Worm (Caenorhabditis elegans) whole organism, mixed stage, embryonic: ENCODE measurements around the gene Y6G8.14.

ENCODE experiments used
- M03D4.4 ChIP-seq: sonication (generic microtip); optimal IDR thresholded peaks from 2 replicates; lab custom pipeline; 2017; ENCODE audit warnings: mild to moderate bottlenecking, missing genetic modification characterization, missing compliant biosample characterization
- bed-3 ChIP-seq: fragments of 200-800 bp; sonication (Bioruptor generic); optimal IDR thresholded peaks from 3 replicates; lab custom pipeline; 2018; ENCODE audit warnings: mild to moderate bottlenecking, missing genetic modification characterization, moderate library complexity, missing compliant biosample characterization
- ceh-39 ChIP-seq: fragments of 150-350 bp; optimal IDR thresholded peaks from 2 replicates; lab custom pipeline; 2014; ENCODE audit warnings: missing biosample characterization, missing genetic modification characterization
- ceh-43 ChIP-seq: fragments of 200-800 bp; sonication (Bioruptor generic); optimal IDR thresholded peaks from 2 replicates; lab custom pipeline; 2018; ENCODE audit warnings: mild to moderate bottlenecking, missing genetic modification characterization, moderate library complexity, missing compliant biosample characterization
- ceh-83 ChIP-seq: fragments of 200-800 bp; sonication (Bioruptor generic); optimal IDR thresholded peaks from 2 replicates; lab custom pipeline; 2018; ENCODE audit warnings: mild to moderate bottlenecking, missing genetic modification characterization, missing compliant biosample characterization
- drap-1 ChIP-seq: fragments of 200-800 bp; sonication (Bioruptor generic); optimal IDR thresholded peaks from 3 replicates; lab custom pipeline; 2018; ENCODE audit warnings: mild to moderate bottlenecking, missing genetic modification characterization, missing compliant biosample characterization
- elt-1 ChIP-seq: sonication (generic microtip); optimal IDR thresholded peaks from 2 replicates; lab custom pipeline; 2017; ENCODE audit warnings: missing genetic modification characterization, mild to moderate bottlenecking, missing compliant biosample characterization, antibody characterized with exemption, moderate library complexity, borderline replicate concordance; ENCODE audit not compliant: insufficient read depth
- flh-1 ChIP-seq: fragments of 200-800 bp; sonication (Bioruptor generic); optimal IDR thresholded peaks from 2 replicates; lab custom pipeline; 2018; ENCODE audit warnings: mild to moderate bottlenecking, missing genetic modification characterization, moderate library complexity, missing compliant biosample characterization
- ham-2 ChIP-seq: fragments of 200-800 bp; sonication (Bioruptor generic); optimal IDR thresholded peaks from 2 replicates; lab custom pipeline; 2018; ENCODE audit warnings: mild to moderate bottlenecking, missing genetic modification characterization, missing compliant biosample characterization
- hlh-1 ChIP-seq: fragments of 150-350 bp; optimal IDR thresholded peaks from 2 replicates; lab custom pipeline; 2014; ENCODE audit warnings: missing biosample characterization, missing genetic modification reagents, missing genetic modification characterization
- lin-32 ChIP-seq: fragments of 200-800 bp; sonication (Bioruptor generic); optimal IDR thresholded peaks from 2 replicates; lab custom pipeline; 2018; ENCODE audit warnings: mild to moderate bottlenecking, missing genetic modification characterization, missing compliant biosample characterization
- mab-5 ChIP-seq: fragments of 150-350 bp; optimal IDR thresholded peaks from 2 replicates; lab custom pipeline; 2014; ENCODE audit warnings: missing biosample characterization, missing genetic modification characterization
- mep-1 ChIP-seq: fragments of 150-350 bp; optimal IDR thresholded peaks from 2 replicates; lab custom pipeline; 2017; ENCODE audit warnings: missing biosample characterization, missing genetic modification reagents, missing genetic modification characterization, inconsistent platforms
- nhr-12 ChIP-seq: fragments of 150-350 bp; optimal IDR thresholded peaks from 2 replicates; lab custom pipeline; 2014; ENCODE audit warnings: missing biosample characterization, missing genetic modification characterization
- nhr-2 ChIP-seq: fragments of 150-350 bp; optimal IDR thresholded peaks from 2 replicates; lab custom pipeline; 2014; ENCODE audit warnings: missing biosample characterization, missing genetic modification characterization
- nhr-237 ChIP-seq: fragments of 150-350 bp; optimal IDR thresholded peaks from 2 replicates; lab custom pipeline; 2014; ENCODE audit warnings: missing biosample characterization, missing genetic modification characterization
- nhr-28 ChIP-seq: fragments of 150-350 bp; optimal IDR thresholded peaks from 2 replicates; lab custom pipeline; 2014; ENCODE audit warnings: missing biosample characterization, missing genetic modification characterization
- nhr-76 ChIP-seq: sonication (generic microtip); optimal IDR thresholded peaks from 2 replicates; lab custom pipeline; 2017; ENCODE audit warnings: missing biosample characterization, missing genetic modification characterization
- snpc-4 ChIP-seq: fragments of 150-350 bp; optimal IDR thresholded peaks from 2 replicates; lab custom pipeline; 2014; ENCODE audit warnings: missing biosample characterization, missing genetic modification characterization
- sptf-1 ChIP-seq: sonication (generic microtip); optimal IDR thresholded peaks from 2 replicates; lab custom pipeline; 2017; ENCODE audit warnings: mild to moderate bottlenecking, missing genetic modification characterization, moderate library complexity, missing compliant biosample characterization
- tbx-8 ChIP-seq: fragments of 200-800 bp; sonication (Bioruptor generic); optimal IDR thresholded peaks from 2 replicates; lab custom pipeline; 2018; ENCODE audit warnings: mild to moderate bottlenecking, missing genetic modification characterization, moderate library complexity, missing compliant biosample characterization
- unc-120 ChIP-seq: sonication (generic microtip); optimal IDR thresholded peaks from 2 replicates; lab custom pipeline; 2017; ENCODE audit warnings: missing genetic modification characterization, missing compliant biosample characterization; ENCODE audit not compliant: poor library complexity, severe bottlenecking
- unc-39 ChIP-seq: fragments of 150-350 bp; optimal IDR thresholded peaks from 2 replicates; lab custom pipeline; 2014; ENCODE audit warnings: missing biosample characterization, missing genetic modification characterization
- unc-62 ChIP-seq: fragments of 150-350 bp; optimal IDR thresholded peaks from 2 replicates; lab custom pipeline; 2014; ENCODE audit warnings: missing biosample characterization, missing genetic modification reagents, missing genetic modification characterization
- ztf-11 ChIP-seq: fragments of 150-350 bp; optimal IDR thresholded peaks from 2 replicates; lab custom pipeline; 2014; ENCODE audit warnings: missing biosample characterization, missing genetic modification characterization

Y6G8.14 gene

ce11 chrV:17650427-17650826, 36.3 kb upstream of the Y6G8.14 start, which contains the start of gene fbxa-192:
TSS of gene fbxa-192 (minus strand) at chrV:17650527.
- TF ChIP-seq unc-120 (no peak), nhr-237 (tag; lab: Kevin White, UChicago) (no peak), snpc-4 (tag; lab: Kevin White, UChicago) (no peak), mep-1 (tag; lab: Kevin White, UChicago) (no peak), mab-5 (tag; lab: Kevin White, UChicago) (no peak), unc-62 (GFP tag; lab: Kevin White, UChicago) (no peak), elt-1 (tag; lab: Kevin White, UChicago) (no peak), tbx-8 (GFP tag; lab: Kevin White, UChicago) (no peak), flh-1 (GFP tag; lab: Kevin White, UChicago) (no peak), nhr-2 (tag; lab: Kevin White, UChicago) (no peak), unc-39 (tag; lab: Kevin White, UChicago) (no peak), ham-2 (GFP tag; lab: Kevin White, UChicago) (no peak), sptf-1 (tag; lab: Kevin White, UChicago) (no peak), lin-32 (no peak), ceh-83 (GFP tag; lab: Kevin White, UChicago) (no peak), bed-3 (GFP tag; lab: Kevin White, UChicago) (no peak), nhr-28 (tag; lab: Kevin White, UChicago) (no peak)

- no peak for TF ChIP-seq nhr-12 (tag; lab: Kevin White, UChicago)
- no peak for TF ChIP-seq unc-62 (GFP tag; lab: Kevin White, UChicago)
- TF ChIP-seq nhr-237 (tag; lab: Kevin White, UChicago): no peak
- TF ChIP-seq unc-120: no peak
- TF ChIP-seq M03D4.4 (tag; lab: Kevin White, UChicago): no peak
- TF ChIP-seq lin-32: no peak
Measured at ce11 chrV:17628566-17628965, 14.4 kb upstream of the Y6G8.14 start, which contains the start of gene F57G4.10. TSS of gene F57G4.10 (plus strand) at chrV:17628866.

- no peak for TF ChIP-seq snpc-4 (tag; lab: Kevin White, UChicago)
- TF ChIP-seq tbx-8 (GFP tag; lab: Kevin White, UChicago): no peak
- no peak for TF ChIP-seq M03D4.4 (tag; lab: Kevin White, UChicago)
- no peak for TF ChIP-seq nhr-2 (tag; lab: Kevin White, UChicago)
- no peak for TF ChIP-seq ceh-83 (GFP tag; lab: Kevin White, UChicago)
- TF ChIP-seq drap-1 (GFP tag; lab: Kevin White, UChicago): no peak
- TF ChIP-seq unc-120: no peak
- no peak for TF ChIP-seq ztf-11 (tag; lab: Kevin White, UChicago)
- no peak for TF ChIP-seq nhr-237 (tag; lab: Kevin White, UChicago)
- no peak for TF ChIP-seq nhr-76
Measured at ce11 chrV:17624906-17625305, 10.8 kb upstream of the Y6G8.14 start, which contains the start of gene F57G4.11. TSS of gene F57G4.11 (plus strand) at chrV:17625206.

ce11 chrV:17623230-17623629, 9.1 kb upstream of the Y6G8.14 start, which contains the start of gene F57G4.1:
TSS of gene F57G4.1 (plus strand) at chrV:17623530.
- TF ChIP-seq nhr-76 (no peak), ceh-43 (no peak), nhr-12 (tag; lab: Kevin White, UChicago) (no peak), elt-1 (tag; lab: Kevin White, UChicago) (no peak)

ce11 chrV:17620266-17620665, 6.1 kb upstream of the Y6G8.14 start, which contains the start of gene Y6G8.8:
TSS of gene Y6G8.8 (plus strand) at chrV:17620566.
- TF ChIP-seq mab-5 (tag; lab: Kevin White, UChicago): no peak

ce11 chrV:17616807-17617206, 2.7 kb upstream of the Y6G8.14 start, which contains the start of gene Y6G8.6:
TSS of gene Y6G8.6 (minus strand) at chrV:17616904.
- TF ChIP-seq M03D4.4 (tag; lab: Kevin White, UChicago): no peak
- no peak for TF ChIP-seq snpc-4 (tag; lab: Kevin White, UChicago)
- TF ChIP-seq mab-5 (tag; lab: Kevin White, UChicago): no peak
- TF ChIP-seq hlh-1 (tag; lab: Kevin White, UChicago): no peak
- TF ChIP-seq flh-1 (GFP tag; lab: Kevin White, UChicago): no peak
- TF ChIP-seq tbx-8 (GFP tag; lab: Kevin White, UChicago): no peak
- no peak for TF ChIP-seq ceh-83 (GFP tag; lab: Kevin White, UChicago)
- TF ChIP-seq drap-1 (GFP tag; lab: Kevin White, UChicago): no peak

- TF ChIP-seq flh-1 (GFP tag; lab: Kevin White, UChicago) (no peak), ztf-11 (tag; lab: Kevin White, UChicago) (no peak), ceh-39 (no peak), snpc-4 (tag; lab: Kevin White, UChicago) (no peak)
Measured at ce11 chrV:17615609-17616008, 1.5 kb upstream of the Y6G8.14 start, which contains the start of gene Y6G8.5. TSS of gene Y6G8.5 (minus strand) at chrV:17615709.
